Fruit fly (Drosophila melanogaster): ENCODE results near the gene CG4424.

Gene CG4424

DNA sequence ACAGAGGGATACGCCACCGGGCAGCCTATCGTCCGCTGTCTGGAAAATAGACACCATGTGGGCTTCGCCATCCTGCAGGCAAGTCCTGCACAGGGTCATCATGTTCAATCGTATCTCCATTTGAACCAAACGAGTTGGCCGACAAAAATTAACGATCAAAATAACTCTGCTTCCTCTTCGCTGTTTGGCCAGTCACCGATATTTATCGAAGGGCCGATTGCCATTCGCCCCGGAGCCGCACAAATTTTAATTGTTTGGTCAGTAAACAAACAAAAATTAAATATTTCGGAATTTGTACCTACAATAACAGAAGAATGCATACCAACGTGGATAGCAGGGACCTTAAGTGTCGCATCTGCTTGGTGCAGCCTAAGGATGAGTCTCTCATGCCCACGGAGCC lies at the start of gene CG4424, which contains the start of gene CG4854:
CG4424 (minus strand) TSS at position 200 of the 400 bp plus-strand sequence.
CG4854 (plus strand) TSS at position 218 of the 400 bp plus-strand sequence.
- TF ChIP-seq Sin3A (optimal IDR thresholded peaks at IDR 0.05) (no peak), psq (optimal IDR thresholded peaks at IDR 0.05) (no peak), ttk (optimal IDR thresholded peaks at IDR 0.05) (no peak), h (optimal IDR thresholded peaks at IDR 0.05) (no peak), Myc (optimal IDR thresholded peaks at IDR 0.05) (no peak), insv (optimal IDR thresholded peaks at IDR 0.05) (no peak)

DNA sequence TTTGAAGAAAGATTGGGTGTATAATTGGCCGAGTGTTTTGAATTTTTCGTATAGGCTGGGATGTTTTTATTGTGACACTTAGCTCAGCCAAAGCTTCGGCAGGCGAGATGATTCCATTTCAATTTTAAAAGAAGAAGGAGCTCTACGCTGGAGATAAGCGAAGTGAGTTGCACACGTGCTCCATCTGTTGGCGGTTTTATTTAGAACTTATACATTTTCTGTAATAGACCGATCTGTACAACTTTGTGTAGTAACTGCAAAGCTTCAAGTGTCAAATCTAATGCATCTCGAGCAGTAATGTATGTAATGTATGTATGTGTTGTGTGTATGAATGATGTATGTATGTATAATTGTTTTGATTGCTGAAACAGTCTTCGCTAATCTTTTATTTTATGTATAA lies 38.6 kb upstream of the CG4424 start:
- TF ChIP-seq h (optimal IDR thresholded peaks at IDR 0.05) (no peak), Sin3A (optimal IDR thresholded peaks at IDR 0.05) (no peak), Myc (optimal IDR thresholded peaks at IDR 0.05) (no peak), insv (optimal IDR thresholded peaks at IDR 0.05) (no peak), psq (optimal IDR thresholded peaks at IDR 0.05) (no peak), ttk (optimal IDR thresholded peaks at IDR 0.05) (no peak)

DNA sequence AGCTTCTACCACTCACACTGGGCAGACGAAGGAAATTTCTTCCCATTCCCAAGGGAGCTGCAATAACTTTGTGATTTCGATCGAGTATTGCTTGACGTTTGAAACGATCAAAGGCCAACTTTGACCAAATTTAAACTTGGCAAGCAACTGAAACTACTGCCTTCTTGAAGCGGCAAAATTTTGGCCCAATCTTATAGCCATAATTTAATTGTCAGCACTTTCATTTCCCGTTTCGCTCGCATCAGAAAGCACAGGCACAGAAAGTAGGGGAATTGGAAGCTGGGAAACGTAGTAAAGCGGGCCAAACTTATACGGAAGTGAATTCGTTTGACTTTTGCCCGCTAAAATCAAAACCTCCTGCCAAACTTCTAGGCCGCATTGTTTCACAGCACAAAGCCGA lies 31.8 kb upstream of the CG4424 start, which contains the start of gene CG4390:
CG4390 (minus strand) TSS at position 101 of the 400 bp plus-strand sequence.
- no peak for TF ChIP-seq insv (optimal IDR thresholded peaks at IDR 0.05)

DNA sequence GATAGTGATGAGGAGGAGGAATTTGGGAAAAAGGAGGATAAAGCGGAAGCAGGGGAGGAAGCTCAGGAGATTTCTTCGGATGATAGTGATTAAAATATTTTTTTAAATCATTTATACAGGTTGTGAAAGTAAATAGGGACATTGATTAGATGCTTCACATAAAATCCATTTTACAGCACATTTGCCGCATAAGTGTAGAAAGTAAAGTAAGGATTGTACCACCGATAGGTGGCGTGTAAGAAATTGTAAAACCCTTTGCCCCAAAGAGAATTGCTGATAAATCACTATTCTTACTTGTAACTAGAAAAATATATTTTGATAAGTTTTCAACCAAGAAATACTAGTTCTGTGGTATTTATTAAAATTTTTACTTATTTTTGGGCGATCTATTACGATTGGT lies 31.1 kb upstream of the CG4424 start:
- no peak for TF ChIP-seq ttk (optimal IDR thresholded peaks at IDR 0.05)
- no peak for TF ChIP-seq h (optimal IDR thresholded peaks at IDR 0.05)
- TF ChIP-seq Myc (optimal IDR thresholded peaks at IDR 0.05) = no peak
- no peak for TF ChIP-seq psq (optimal IDR thresholded peaks at IDR 0.05)
- TF ChIP-seq insv (optimal IDR thresholded peaks at IDR 0.05) = no peak
- TF ChIP-seq Sin3A (optimal IDR thresholded peaks at IDR 0.05) = no peak

DNA sequence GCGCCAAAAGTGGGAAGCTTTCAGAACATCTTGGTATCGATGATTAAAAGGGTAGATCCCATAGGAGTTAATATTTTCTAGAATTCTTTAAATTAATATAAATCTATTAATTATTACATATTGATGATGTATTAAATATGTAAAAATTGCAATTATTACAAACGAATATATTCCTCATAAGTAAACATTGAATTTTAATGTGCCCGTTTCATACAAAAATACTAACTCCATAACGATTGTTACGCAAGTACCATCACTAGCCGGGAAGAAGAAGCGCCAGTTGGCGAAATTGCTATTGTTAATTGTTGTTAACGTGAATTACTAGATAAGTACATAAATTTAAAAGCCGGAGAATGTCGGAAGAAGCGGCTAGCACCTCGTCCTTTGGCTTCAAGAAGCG lies 29.7 kb upstream of the CG4424 start, which contains the start of gene mdlc:
mdlc (plus strand) TSS at position 248 of the 400 bp plus-strand sequence.
- TF ChIP-seq insv (optimal IDR thresholded peaks at IDR 0.05) (no peak), psq (optimal IDR thresholded peaks at IDR 0.05) (no peak), ttk (optimal IDR thresholded peaks at IDR 0.05) (no peak), Myc (optimal IDR thresholded peaks at IDR 0.05) (no peak), h (optimal IDR thresholded peaks at IDR 0.05) (no peak), Sin3A (optimal IDR thresholded peaks at IDR 0.05) (no peak)

DNA sequence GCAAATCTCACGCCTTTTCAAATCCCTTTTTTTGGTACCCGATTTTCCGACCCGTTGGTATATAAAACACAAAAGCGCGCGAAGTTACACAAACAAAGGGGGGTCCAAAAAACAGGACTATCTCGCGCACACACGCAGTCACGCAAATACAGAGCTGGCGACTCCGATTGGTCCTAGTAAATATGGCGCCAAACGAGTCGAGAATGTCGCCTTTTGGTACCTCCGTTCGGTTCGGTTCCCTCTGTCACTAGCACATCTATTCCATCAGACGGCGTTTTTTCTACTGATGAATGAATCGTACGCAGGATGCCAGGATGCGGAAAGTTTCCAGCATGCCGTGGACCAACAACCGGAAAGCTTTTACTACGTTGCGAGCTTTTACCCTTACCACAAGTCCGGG lies 28.0 kb upstream of the CG4424 start, which contains the start of gene CG17193:
CG17193 (minus strand) TSS at position 289 of the 400 bp plus-strand sequence.
- TF ChIP-seq insv (optimal IDR thresholded peaks at IDR 0.05) = no peak

DNA sequence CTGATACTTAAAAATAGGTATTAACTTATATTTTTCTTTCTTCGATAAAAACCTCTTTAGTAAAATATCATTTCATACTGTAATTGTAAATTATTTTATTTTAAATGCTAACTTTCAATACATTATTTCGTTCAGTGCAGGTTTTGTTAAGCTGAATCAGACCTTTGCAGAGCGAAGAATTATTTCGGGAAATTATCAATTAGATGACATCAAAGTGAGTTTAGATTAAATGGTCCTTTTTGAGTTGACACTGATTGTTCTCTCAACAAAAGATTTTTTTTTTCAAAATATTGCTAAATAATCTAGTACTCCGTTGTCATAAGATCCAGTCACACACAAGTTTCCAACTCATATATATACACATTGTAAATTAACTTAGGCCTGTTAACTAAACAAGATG lies 14.6 kb upstream of the CG4424 start, which contains the start of the genes CG33934 and Indy-2:
CG33934 (plus strand) TSS at position 301 of the 400 bp plus-strand sequence.
Indy-2 (plus strand) TSS at position 301 of the 400 bp plus-strand sequence.
- TF ChIP-seq Myc (optimal IDR thresholded peaks at IDR 0.05) (no peak), insv (optimal IDR thresholded peaks at IDR 0.05) (no peak), Sin3A (optimal IDR thresholded peaks at IDR 0.05) (no peak), ttk (optimal IDR thresholded peaks at IDR 0.05) (no peak), psq (optimal IDR thresholded peaks at IDR 0.05) (no peak), h (optimal IDR thresholded peaks at IDR 0.05) (no peak)

DNA sequence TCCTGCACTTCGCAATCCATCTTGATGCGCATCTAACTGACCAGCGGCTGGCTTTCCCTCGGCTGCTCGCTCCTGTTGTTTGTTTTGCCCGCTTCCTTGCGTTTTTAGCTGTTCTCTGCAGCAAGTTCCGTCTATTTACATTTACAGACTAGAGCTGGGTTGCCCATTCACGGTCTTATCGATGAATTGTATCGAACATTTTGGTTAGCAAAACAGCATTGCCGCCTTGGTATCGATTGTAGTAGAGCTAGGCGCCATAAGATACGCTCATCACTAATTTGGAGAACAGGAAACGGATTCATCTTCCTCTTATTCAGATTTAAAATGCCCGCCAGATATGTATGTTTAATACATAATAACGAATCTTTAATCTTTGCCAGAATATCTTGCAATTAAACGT lies 8.0 kb upstream of the CG4424 start, which contains the start of gene Regnase-1:
Regnase-1 (minus strand) TSS at position 170 of the 400 bp plus-strand sequence.
- TF ChIP-seq h (optimal IDR thresholded peaks at IDR 0.05) = no peak
- no peak for TF ChIP-seq psq (optimal IDR thresholded peaks at IDR 0.05)
- no peak for TF ChIP-seq insv (optimal IDR thresholded peaks at IDR 0.05)

DNA sequence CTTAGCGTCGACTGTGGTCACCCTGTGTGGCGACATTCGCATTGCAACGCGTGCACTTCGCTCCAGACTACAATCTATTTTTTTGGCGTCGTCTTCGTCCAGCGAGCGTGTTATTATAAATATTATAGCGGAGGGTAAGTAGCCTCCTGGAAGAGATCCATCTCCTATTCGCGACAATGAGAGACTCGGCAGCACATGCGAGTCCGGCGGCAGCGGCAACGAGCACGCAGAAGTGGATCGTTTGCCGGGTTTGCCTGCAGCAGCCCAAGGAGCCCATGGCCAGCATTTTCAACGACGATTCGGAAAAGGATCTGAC lies 3.9 kb upstream of the CG4424 start, which contains the start of gene idc:
idc (plus strand) TSS at position 60 of the 316 bp plus-strand sequence.
- TF ChIP-seq Sin3A (optimal IDR thresholded peaks at IDR 0.05) (no peak), h (optimal IDR thresholded peaks at IDR 0.05) (no peak), insv (optimal IDR thresholded peaks at IDR 0.05) (no peak), Myc (optimal IDR thresholded peaks at IDR 0.05) (no peak)

DNA sequence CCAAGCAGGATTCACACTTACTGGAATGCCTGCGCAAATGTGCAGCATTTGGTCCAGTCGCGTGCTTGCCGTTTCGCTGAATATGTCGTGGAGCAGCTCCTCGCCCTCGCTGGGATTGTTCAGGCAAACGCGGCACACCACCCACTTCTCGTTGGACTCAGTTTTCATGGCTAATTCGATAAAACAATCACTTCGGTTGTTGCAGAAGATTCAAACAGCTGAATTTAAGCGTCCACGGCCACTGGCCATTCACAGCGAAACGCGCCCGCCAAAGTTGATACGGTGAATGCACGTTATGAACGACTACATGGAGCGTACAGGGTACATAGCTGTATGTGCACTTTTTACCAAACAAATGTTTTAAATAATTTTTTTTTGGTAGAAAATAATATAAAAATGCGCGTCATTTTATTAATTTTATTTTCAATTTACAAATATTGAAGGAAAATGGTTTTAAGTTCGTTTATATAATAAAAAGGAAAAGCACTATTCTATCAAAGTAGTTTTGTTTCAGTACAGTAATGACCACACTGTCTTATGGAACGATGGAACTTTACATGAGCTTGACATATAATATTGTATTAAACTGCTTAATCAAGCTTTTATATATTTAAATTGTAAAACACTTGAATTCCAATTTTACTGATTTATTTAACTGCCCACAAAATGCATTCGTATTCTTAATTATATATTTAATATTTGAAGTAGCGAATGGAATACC lies 3.4 kb upstream of the CG4424 start, which contains the start of gene trem:
trem (minus strand) TSS at position 267 of the 721 bp plus-strand sequence.
- TF ChIP-seq Sin3A (optimal IDR thresholded peaks at IDR 0.05) (no peak), h (optimal IDR thresholded peaks at IDR 0.05) (no peak), ttk (optimal IDR thresholded peaks at IDR 0.05) (no peak), Myc (optimal IDR thresholded peaks at IDR 0.05) (no peak), insv (optimal IDR thresholded peaks at IDR 0.05) (no peak), psq (optimal IDR thresholded peaks at IDR 0.05) (no peak)

DNA sequence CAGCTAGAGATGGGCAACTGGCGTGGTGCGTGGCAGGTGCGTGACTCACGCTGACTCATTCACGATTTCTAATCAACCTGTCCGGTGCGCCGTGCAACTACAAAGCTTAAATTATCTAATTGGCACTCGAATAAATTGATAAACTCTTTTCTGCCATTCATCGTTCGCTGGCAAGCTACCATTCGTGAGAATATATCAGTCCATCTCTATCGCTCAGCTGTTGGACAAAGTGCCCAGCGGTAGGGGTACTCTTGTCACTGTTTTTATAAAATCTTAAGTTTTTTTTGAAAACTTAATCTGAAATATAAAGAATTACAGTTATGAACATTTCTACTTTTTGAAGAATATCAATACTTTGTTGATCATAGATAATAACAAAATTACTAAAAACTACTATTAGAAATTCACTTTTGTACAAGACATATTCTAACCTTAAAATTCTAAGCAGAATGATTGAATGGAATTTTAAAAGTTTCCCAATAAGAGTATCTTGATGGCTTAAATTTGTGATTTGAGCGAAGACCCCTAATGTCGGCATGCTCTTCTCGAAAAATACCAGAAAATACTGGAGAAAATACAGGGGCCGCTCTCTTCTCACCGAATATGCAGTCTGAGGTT lies 6.6 kb downstream of the CG4424 start, which contains the start of the genes PIG-L and psidin:
PIG-L (minus strand) TSS at position 187 of the 618 bp plus-strand sequence.
psidin (plus strand) TSS at position 553 of the 618 bp plus-strand sequence.
- TF ChIP-seq psq (optimal IDR thresholded peaks at IDR 0.05) (no peak), h (optimal IDR thresholded peaks at IDR 0.05) (no peak), insv (optimal IDR thresholded peaks at IDR 0.05) (no peak), ttk (optimal IDR thresholded peaks at IDR 0.05) (no peak)

DNA sequence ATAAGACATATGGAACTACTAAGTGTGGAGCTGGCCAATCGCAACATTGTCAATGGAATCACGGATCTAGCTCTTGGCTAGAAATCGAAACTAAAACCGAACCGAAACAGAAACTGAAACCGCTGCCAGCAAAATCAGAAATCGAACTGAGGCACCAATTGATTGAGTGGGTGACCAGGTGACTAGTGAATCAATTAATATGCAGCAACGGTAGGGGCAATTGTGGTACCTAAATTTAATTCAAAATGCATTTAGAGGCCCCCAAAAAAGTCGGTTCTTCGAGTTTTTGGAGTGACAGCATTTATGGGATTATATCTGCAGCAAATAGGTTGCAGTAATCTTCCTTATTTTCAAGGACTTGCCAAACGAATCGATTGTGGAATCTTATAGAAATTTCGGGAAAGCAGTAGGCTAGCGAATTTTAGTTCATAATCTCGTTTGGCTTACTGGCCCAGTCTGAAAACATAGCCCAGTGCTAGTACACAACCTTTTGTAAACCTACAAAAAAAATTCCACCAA lies 14.4 kb downstream of the CG4424 start, which contains the start of the genes CG17190 and CG4836:
CG17190 (minus strand) TSS at position 101 of the 519 bp plus-strand sequence.
CG4836 (plus strand) TSS at position 469 of the 519 bp plus-strand sequence.
- TF ChIP-seq Sin3A (optimal IDR thresholded peaks at IDR 0.05) (no peak), insv (optimal IDR thresholded peaks at IDR 0.05) (no peak), ttk (optimal IDR thresholded peaks at IDR 0.05) (no peak)
